Fruit fly (Drosophila melanogaster): ENCODE measurements around the gene Iris.

The Iris gene

DNA sequence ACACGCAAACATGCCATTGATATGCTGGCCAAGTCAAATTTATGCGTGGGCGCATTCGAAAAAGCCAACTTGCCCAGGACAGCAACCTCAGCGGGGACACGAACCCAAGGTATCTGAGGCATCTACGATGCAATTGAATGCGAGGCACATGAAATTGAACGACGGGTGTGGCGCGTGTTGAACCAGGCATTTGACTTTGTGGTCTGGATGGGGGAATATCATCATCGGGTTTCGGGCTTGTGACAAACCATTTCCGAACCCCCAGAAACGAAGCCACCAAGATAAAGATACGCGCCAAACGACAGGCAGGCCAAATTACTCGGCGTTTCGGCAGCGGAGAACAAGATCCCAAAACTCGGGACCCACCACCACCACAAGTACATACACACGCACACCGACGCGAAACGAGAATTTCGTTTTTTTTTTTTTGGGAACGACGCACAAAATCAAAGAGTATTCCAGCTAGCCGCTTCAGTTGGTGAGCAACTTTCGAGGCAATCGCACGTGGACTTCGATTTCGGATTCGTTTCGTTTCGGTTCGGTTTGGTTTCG, 8.9 kb upstream of the Iris start, which contains the start of gene MFS3:
TSS of gene MFS3 (plus strand) at position 472 of the 552 bp plus-strand sequence.
- TF ChIP-seq Dif (GFP tag; optimal IDR thresholded peaks at IDR 0.05; ENCODE audit: partially characterized antibody) (peak; percentile 7), sv (GFP tag; optimal IDR thresholded peaks at IDR 0.05) (no peak), Hnf4 (GFP tag; optimal IDR thresholded peaks at IDR 0.05) (peak; percentile 35), Jra (GFP tag; optimal IDR thresholded peaks at IDR 0.05) (peak; percentile 15), foxo (GFP tag; optimal IDR thresholded peaks at IDR 0.05) (peak in 1 of 2 experiments; percentile 36), ey (GFP tag; optimal IDR thresholded peaks at IDR 0.05) (no peak), br (GFP tag; optimal IDR thresholded peaks at IDR 0.05) (peak; percentile 47), psq (GFP tag; optimal IDR thresholded peaks at IDR 0.05) (peak; percentile 22), Vsx2 (GFP tag; optimal IDR thresholded peaks at IDR 0.05; ENCODE audit: partially characterized antibody) (peak; percentile 70), h (GFP tag; optimal IDR thresholded peaks at IDR 0.05) (peak; percentile 42), rgr (GFP tag; optimal IDR thresholded peaks at IDR 0.05) (peak; percentile 20), dsf (GFP tag; optimal IDR thresholded peaks at IDR 0.05; ENCODE audit: borderline replicate concordance) (no peak), Rel (GFP tag; optimal IDR thresholded peaks at IDR 0.05) (peak; percentile 44), Rel (tag; optimal IDR thresholded peaks at IDR 0.05) (peak; percentile 32), CG9705 (GFP tag; optimal IDR thresholded peaks at IDR 0.05) (peak; percentile 27), Myc (optimal IDR thresholded peaks at IDR 0.05) (peak; percentile 40), Sp1 (GFP tag; optimal IDR thresholded peaks at IDR 0.05) (peak; percentile 35), Abd-B (GFP tag; optimal IDR thresholded peaks at IDR 0.05) (no peak), brk (GFP tag; optimal IDR thresholded peaks at IDR 0.05) (peak; percentile 35), fru (GFP tag; optimal IDR thresholded peaks at IDR 0.05) (peak; percentile 29), dmrt93B (GFP tag; optimal IDR thresholded peaks at IDR 0.05) (no peak), jim (GFP tag; optimal IDR thresholded peaks at IDR 0.05) (peak; percentile 79)

- TF ChIP-seq Dfd (GFP tag; optimal IDR thresholded peaks at IDR 0.05) (no peak), CG9705 (GFP tag; optimal IDR thresholded peaks at IDR 0.05) (no peak), psq (GFP tag; optimal IDR thresholded peaks at IDR 0.05) (no peak), Mio (GFP tag; optimal IDR thresholded peaks at IDR 0.05) (no peak), tai (GFP tag; optimal IDR thresholded peaks at IDR 0.05) (no peak), lola (GFP tag; optimal IDR thresholded peaks at IDR 0.05) (no peak), dmrt93B (GFP tag; optimal IDR thresholded peaks at IDR 0.05) (no peak), CG32264 (GFP tag; optimal IDR thresholded peaks at IDR 0.05) (no peak), rgr (GFP tag; optimal IDR thresholded peaks at IDR 0.05) (no peak), HLH106 (tag; optimal IDR thresholded peaks at IDR 0.05) (no peak), foxo (GFP tag; optimal IDR thresholded peaks at IDR 0.05) (no peak), OdsH (GFP tag; optimal IDR thresholded peaks at IDR 0.05) (no peak), woc (GFP tag; optimal IDR thresholded peaks at IDR 0.05) (no peak), Sp1 (GFP tag; optimal IDR thresholded peaks at IDR 0.05) (no peak)
Measured at dm6 chr2L:1136993-1137392, 3.1 kb upstream of the Iris start.

DNA sequence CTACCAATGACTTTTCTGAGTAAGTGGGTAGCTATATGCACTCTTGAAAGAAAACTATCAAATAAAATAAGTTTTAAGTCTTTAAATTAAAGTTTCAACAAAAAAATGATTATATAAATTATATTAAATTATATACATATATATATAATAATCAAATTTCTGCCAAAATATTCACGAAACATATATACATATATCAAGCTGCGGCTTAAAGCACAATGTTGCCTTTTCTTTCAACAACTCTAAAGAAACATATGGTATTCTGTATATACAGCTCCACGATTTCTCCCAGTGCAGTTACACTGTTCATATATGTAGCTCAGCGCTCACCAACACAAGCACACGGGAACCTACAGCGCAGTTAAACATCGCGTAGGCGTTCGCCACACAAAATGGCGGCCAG, 1.6 kb upstream of the Iris start:
- TF ChIP-seq Dif (GFP tag; optimal IDR thresholded peaks at IDR 0.05; ENCODE audit: partially characterized antibody) = no peak
- TF ChIP-seq sv (GFP tag; optimal IDR thresholded peaks at IDR 0.05) = no peak

- peak; percentile 60 for TF ChIP-seq woc (GFP tag; optimal IDR thresholded peaks at IDR 0.05)
- TF ChIP-seq dl (GFP tag; optimal IDR thresholded peaks at IDR 0.05; ENCODE audit: insufficient read depth in 1 of 2, partially characterized antibody in 2 of 2) = no peak
- peak; percentile 52 for TF ChIP-seq h (GFP tag; optimal IDR thresholded peaks at IDR 0.05)
- peak; percentile 57 for TF ChIP-seq CG9705 (GFP tag; optimal IDR thresholded peaks at IDR 0.05)
- peak; percentile 56 for TF ChIP-seq dmrt93B (GFP tag; optimal IDR thresholded peaks at IDR 0.05)
- TF ChIP-seq Myc (optimal IDR thresholded peaks at IDR 0.05) = peak; percentile 57
- TF ChIP-seq rgr (GFP tag; optimal IDR thresholded peaks at IDR 0.05) = peak; percentile 76
- no peak for TF ChIP-seq Abd-B (GFP tag; optimal IDR thresholded peaks at IDR 0.05)
- peak; percentile 50 for TF ChIP-seq br (GFP tag; optimal IDR thresholded peaks at IDR 0.05)
- no peak for TF ChIP-seq brk (GFP tag; optimal IDR thresholded peaks at IDR 0.05)
- peak; percentile 58 for TF ChIP-seq sv (GFP tag; optimal IDR thresholded peaks at IDR 0.05)
- TF ChIP-seq HLH106 (tag; optimal IDR thresholded peaks at IDR 0.05) = peak; percentile 84
- TF ChIP-seq Sp1 (GFP tag; optimal IDR thresholded peaks at IDR 0.05) = peak; percentile 70
- peak; percentile 48 for TF ChIP-seq psq (GFP tag; optimal IDR thresholded peaks at IDR 0.05)
- TF ChIP-seq Hr83 (GFP tag; optimal IDR thresholded peaks at IDR 0.05; ENCODE audit: poor library complexity, severe bottlenecking) = peak; percentile 38
- peak; percentile 57 for TF ChIP-seq fru (GFP tag; optimal IDR thresholded peaks at IDR 0.05)
- TF ChIP-seq Dif (GFP tag; optimal IDR thresholded peaks at IDR 0.05; ENCODE audit: partially characterized antibody) = no peak
- TF ChIP-seq Jra (GFP tag; optimal IDR thresholded peaks at IDR 0.05) = peak; percentile 1
- TF ChIP-seq CrebA (GFP tag; optimal IDR thresholded peaks at IDR 0.05; ENCODE audit: borderline replicate concordance) = no peak
- TF ChIP-seq ey (GFP tag; optimal IDR thresholded peaks at IDR 0.05) = peak; percentile 53
- no peak for TF ChIP-seq Mio (GFP tag; optimal IDR thresholded peaks at IDR 0.05)
- TF ChIP-seq usp (GFP tag; optimal IDR thresholded peaks at IDR 0.05) = no peak
- no peak for TF ChIP-seq N (GFP tag; optimal IDR thresholded peaks at IDR 0.05)
- no peak for TF ChIP-seq CG32264 (GFP tag; optimal IDR thresholded peaks at IDR 0.05)
- TF ChIP-seq foxo (GFP tag; optimal IDR thresholded peaks at IDR 0.05) = peak in 1 of 2 experiments; percentile 80
- peak; percentile 26 for TF ChIP-seq OdsH (GFP tag; optimal IDR thresholded peaks at IDR 0.05)
Measured at dm6 chr2L:1128932-1129887, 4.7 kb downstream of the Iris start, which contains the start of the genes Pino and TBC1D23. Gene Pino, minus strand, starts transcription at chr2L:1128953. Gene TBC1D23, plus strand, starts transcription at chr2L:1129316.
